Fruit fly (Drosophila melanogaster) whole organism, embryonic: ENCODE data around the gene CG31230.

Experiments
- BtbVII ChIP-seq: fragments of 200-800 bp; sonication (Bioruptor generic); optimal IDR thresholded peaks from 3 replicates; lab custom pipeline; 2017; ENCODE audit warnings: missing biosample characterization, mild to moderate bottlenecking, missing genetic modification characterization
- CG17359 ChIP-seq: fragments of 200-800 bp; sonication (Bioruptor generic); optimal IDR thresholded peaks from 3 replicates; lab custom pipeline; 2018; ENCODE audit warnings: missing biosample characterization, mild to moderate bottlenecking, missing genetic modification characterization, moderate library complexity
- mirr ChIP-seq: fragments of 200-800 bp; sonication (Bioruptor generic); optimal IDR thresholded peaks from 3 replicates; lab custom pipeline; 2018; ENCODE audit warnings: missing biosample characterization, mild to moderate bottlenecking, missing genetic modification characterization
- schlank ChIP-seq: fragments of 200-800 bp; sonication (Bioruptor generic); optimal IDR thresholded peaks from 2 replicates; lab custom pipeline; 2018; ENCODE audit warnings: missing biosample characterization, mild to moderate bottlenecking, missing genetic modification characterization
- vfl ChIP-seq: fragments of 200-800 bp; sonication (Bioruptor generic); optimal IDR thresholded peaks from 2 replicates; lab custom pipeline; 2016; ENCODE audit warnings: missing biosample characterization, missing genetic modification characterization
- zen ChIP-seq: fragments of 200-800 bp; sonication (Bioruptor generic); optimal IDR thresholded peaks from 3 replicates; lab custom pipeline; 2018; ENCODE audit warnings: missing biosample characterization, mild to moderate bottlenecking, missing genetic modification characterization, moderate library complexity

- no peak for TF ChIP-seq zen
- no peak for TF ChIP-seq vfl
- no peak for TF ChIP-seq CG17359 (tag; lab: Kevin White, UChicago)
- TF ChIP-seq BtbVII (GFP tag; lab: Kevin White, UChicago): no peak
- no peak for TF ChIP-seq schlank (tag; lab: Kevin White, UChicago)
- TF ChIP-seq mirr (GFP tag; lab: Kevin White, UChicago): no peak
These were observed 13.0 kb upstream of the CG31230 start for dm6 chr3R:18658380-18658944.
